Worm (Caenorhabditis elegans) whole organism, L4 larva: ENCODE results near the gene msp-36.
A peak's percentile ranks its signal among the peaks of the same experiment; 100 is the strongest.

Experiments
- F10B5.3 ChIP-seq: sonication (generic microtip); optimal IDR thresholded peaks from 2 replicates; lab custom pipeline; 2016; ENCODE audit warnings: mild to moderate bottlenecking, missing genetic modification characterization, missing compliant biosample characterization
- F37D6.2 ChIP-seq: sonication (generic microtip); optimal IDR thresholded peaks from 2 replicates; lab custom pipeline; 2016; ENCODE audit warnings: mild to moderate bottlenecking, missing genetic modification characterization, missing compliant biosample characterization
- F49E8.2 ChIP-seq: sonication (generic microtip); optimal IDR thresholded peaks from 2 replicates; lab custom pipeline; 2016; ENCODE audit warnings: missing compliant biosample characterization, mild to moderate bottlenecking, missing genetic modification characterization, borderline replicate concordance
- R02D3.7 ChIP-seq: fragments of 150-350 bp; sonication (generic microtip); optimal IDR thresholded peaks from 3 replicates; lab custom pipeline; 2014; ENCODE audit warnings: missing biosample characterization, missing genetic modification characterization
- Y105C5A.15 ChIP-seq: fragments of 200-800 bp; sonication (Bioruptor generic); IDR thresholded peaks from 2 replicates; pipeline ENCODE4 v1.3.6; 2022; ENCODE audit warnings: missing genetic modification characterization, missing compliant biosample characterization
- ZK337.2 ChIP-seq: fragments of 200-800 bp; sonication (Bioruptor generic); IDR thresholded peaks from 2 replicates; pipeline ENCODE4 v1.3.6; 2022; ENCODE audit warnings: missing genetic modification reagents, missing genetic modification characterization, missing compliant biosample characterization
- aha-1 ChIP-seq: fragments of 150-350 bp; peaks from one replicate; lab custom pipeline; 2014; ENCODE audit warnings: missing biosample characterization, missing genetic modification characterization
- ama-1 ChIP-seq: fragments of 150-350 bp; optimal IDR thresholded peaks from 2 replicates; lab custom pipeline; 2014; ENCODE audit warnings: inconsistent platforms, mixed read lengths
- ceh-44 ChIP-seq: fragments of 200-800 bp; sonication (Bioruptor generic); IDR thresholded peaks from 2 replicates; pipeline ENCODE4 v1.3.6; 2022; ENCODE audit warnings: missing genetic modification reagents, missing genetic modification characterization, missing compliant biosample characterization
- ceh-82 ChIP-seq: sonication (generic microtip); optimal IDR thresholded peaks from 2 replicates; lab custom pipeline; 2017; ENCODE audit warnings: missing biosample characterization, missing genetic modification characterization
- ctbp-1 ChIP-seq: fragments of 200-800 bp; sonication (Bioruptor generic); IDR thresholded peaks from 2 replicates; pipeline ENCODE4 v1.3.6; 2022; ENCODE audit warnings: missing genetic modification reagents, missing genetic modification characterization, missing compliant biosample characterization
- daf-16 ChIP-seq, 3 experiments: sonication (generic microtip); optimal IDR thresholded peaks; 2 replicates each; lab custom pipeline; 2016 to 2017; ENCODE audit warnings: missing genetic modification characterization in 3 of 3, missing genetic modification reagents in 3 of 3, mild to moderate bottlenecking in 2 of 3, missing compliant biosample characterization in 2 of 3, missing biosample characterization in 1 of 3, moderate library complexity in 1 of 3
- daf-19 ChIP-seq: fragments of 200-800 bp; sonication (Bioruptor generic); conservative IDR thresholded peaks from 2 replicates; pipeline ENCODE4 v1.3.6; 2022; ENCODE audit warnings: missing genetic modification characterization, missing compliant biosample characterization
- dmd-6 ChIP-seq: fragments of 200-800 bp; sonication (Bioruptor generic); IDR thresholded peaks from 2 replicates; pipeline ENCODE4 v1.3.6; 2022; ENCODE audit warnings: missing genetic modification reagents, missing genetic modification characterization, missing compliant biosample characterization
- dpl-1 ChIP-seq: fragments of 150-350 bp; optimal IDR thresholded peaks from 2 replicates; lab custom pipeline; 2014; ENCODE audit warnings: missing biosample characterization, missing genetic modification reagents, missing genetic modification characterization
- egl-27 ChIP-seq: sonication (generic microtip); optimal IDR thresholded peaks from 3 replicates; lab custom pipeline; 2017; ENCODE audit warnings: missing biosample characterization, missing genetic modification reagents, missing genetic modification characterization
- egl-43 ChIP-seq: fragments of 200-800 bp; sonication (Bioruptor generic); IDR thresholded peaks from 2 replicates; pipeline ENCODE4 v1.3.6; 2022; ENCODE audit warnings: missing genetic modification reagents, missing genetic modification characterization, missing compliant biosample characterization
- hif-1 ChIP-seq, 2 experiments: sonication (generic microtip); optimal IDR thresholded peaks; 2 replicates each; lab custom pipeline; 2016 to 2017; ENCODE audit warnings: missing compliant biosample characterization in 2 of 2, missing genetic modification characterization in 2 of 2, missing genetic modification reagents in 2 of 2, missing genotype in 2 of 2, mild to moderate bottlenecking in 1 of 2
- hlh-11 ChIP-seq: fragments of 200-800 bp; sonication (Bioruptor generic); optimal IDR thresholded peaks from 2 replicates; lab custom pipeline; 2018; ENCODE audit warnings: mild to moderate bottlenecking, missing genetic modification characterization, missing compliant biosample characterization
- hmg-1.1 ChIP-seq: fragments of 200-800 bp; sonication (Bioruptor generic); IDR thresholded peaks from 2 replicates; pipeline ENCODE4 v1.3.6; 2022; ENCODE audit warnings: missing genetic modification reagents, missing genetic modification characterization, missing compliant biosample characterization
- jun-1 ChIP-seq: fragments of 150-350 bp; optimal IDR thresholded peaks from 2 replicates; lab custom pipeline; 2014; ENCODE audit warnings: missing biosample characterization, missing genetic modification reagents, missing genetic modification characterization
- lin-13 ChIP-seq: fragments of 150-350 bp; optimal IDR thresholded peaks from 2 replicates; lab custom pipeline; 2014; ENCODE audit warnings: missing biosample characterization, missing genetic modification reagents, missing genetic modification characterization
- lin-15B ChIP-seq: fragments of 150-350 bp; sonication (generic microtip); optimal IDR thresholded peaks from 3 replicates; lab custom pipeline; 2014; ENCODE audit warnings: missing biosample characterization, missing genetic modification characterization
- lin-29 ChIP-seq: fragments of 200-800 bp; sonication (Bioruptor generic); IDR thresholded peaks from 2 replicates; pipeline ENCODE4 v1.3.6; 2022; ENCODE audit warnings: missing genetic modification reagents, missing genetic modification characterization, missing compliant biosample characterization
- lin-38 ChIP-seq: fragments of 200-800 bp; sonication (Bioruptor generic); IDR thresholded peaks from 2 replicates; pipeline ENCODE4 v1.3.6; 2022; ENCODE audit warnings: missing genetic modification reagents, missing genetic modification characterization, missing compliant biosample characterization
- lin-39 ChIP-seq: fragments of 150-350 bp; optimal IDR thresholded peaks from 2 replicates; lab custom pipeline; 2014; ENCODE audit warnings: missing biosample characterization, missing genetic modification reagents, missing genetic modification characterization
- lsy-2 ChIP-seq, 2 experiments: fragments of 150-350 bp in 1 of 2; sonication (generic microtip) in 1 of 2; optimal IDR thresholded peaks; 2 replicates each; lab custom pipeline; 2014 to 2017; ENCODE audit warnings: missing biosample characterization in 2 of 2, missing genetic modification characterization in 2 of 2
- madf-5 ChIP-seq, 2 experiments: fragments of 200-800 bp; sonication (Bioruptor generic); IDR thresholded peaks; 2 replicates each; pipeline ENCODE4 v1.3.6; 2022; ENCODE audit warnings: missing compliant biosample characterization in 2 of 2, missing genetic modification characterization in 2 of 2
- mdt-29 ChIP-seq: fragments of 200-800 bp; sonication (Bioruptor generic); IDR thresholded peaks from 2 replicates; pipeline ENCODE4 v1.3.6; 2022; ENCODE audit warnings: missing genetic modification reagents, missing genetic modification characterization, missing compliant biosample characterization
- mep-1 ChIP-seq: fragments of 150-350 bp; sonication (generic microtip); optimal IDR thresholded peaks from 3 replicates; lab custom pipeline; 2014; ENCODE audit warnings: missing biosample characterization, missing genetic modification characterization
- mxl-2 ChIP-seq: fragments of 200-800 bp; sonication (Bioruptor generic); conservative IDR thresholded peaks from 2 replicates; pipeline ENCODE4 v1.3.6; 2022; ENCODE audit warnings: missing genetic modification reagents, missing genetic modification characterization, missing compliant biosample characterization
- mxl-3 ChIP-seq: fragments of 200-800 bp; sonication (Bioruptor generic); optimal IDR thresholded peaks from 2 replicates; lab custom pipeline; 2018; ENCODE audit warnings: mild to moderate bottlenecking, missing genetic modification characterization, missing compliant biosample characterization
- nhr-102 ChIP-seq: sonication (generic microtip); optimal IDR thresholded peaks from 2 replicates; lab custom pipeline; 2016; ENCODE audit warnings: mild to moderate bottlenecking, missing genetic modification characterization, moderate library complexity, missing compliant biosample characterization
- nhr-111 ChIP-seq: fragments of 200-800 bp; sonication (Bioruptor generic); optimal IDR thresholded peaks from 2 replicates; lab custom pipeline; 2018; ENCODE audit warnings: mild to moderate bottlenecking, missing genetic modification characterization, missing compliant biosample characterization
- nhr-25 ChIP-seq: sonication (generic microtip); optimal IDR thresholded peaks from 2 replicates; lab custom pipeline; 2017; ENCODE audit warnings: missing genetic modification characterization, mild to moderate bottlenecking, missing compliant biosample characterization, antibody characterized with exemption, moderate library complexity, borderline replicate concordance; ENCODE audit not compliant: insufficient read depth
- nhr-41 ChIP-seq: fragments of 200-800 bp; sonication (Bioruptor generic); IDR thresholded peaks from 2 replicates; pipeline ENCODE4 v1.3.6; 2022; ENCODE audit warnings: missing genetic modification reagents, missing genetic modification characterization, missing compliant biosample characterization
- nhr-76 ChIP-seq: fragments of 150-350 bp; optimal IDR thresholded peaks from 2 replicates; lab custom pipeline; 2014; ENCODE audit warnings: missing biosample characterization, missing genetic modification characterization
- pha-4 ChIP-seq, 2 experiments: fragments of 150-350 bp in 1 of 2; fragments of 200-800 bp in 1 of 2; sonication (Bioruptor generic) in 1 of 2; IDR thresholded peaks in 1 of 2; optimal IDR thresholded peaks in 1 of 2; 2 replicates each; pipeline versions ENCODE4 v1.3.6 to Lab custom; 2014 to 2022; ENCODE audit warnings: missing genetic modification characterization in 2 of 2, missing genetic modification reagents in 2 of 2, missing biosample characterization in 1 of 2, missing compliant biosample characterization in 1 of 2
- rbr-2 ChIP-seq: sonication (generic microtip); optimal IDR thresholded peaks from 2 replicates; lab custom pipeline; 2016; ENCODE audit warnings: missing genotype, missing genetic modification characterization, missing compliant biosample characterization
- saeg-2 ChIP-seq: fragments of 200-800 bp; sonication (Bioruptor generic); IDR thresholded peaks from 2 replicates; pipeline ENCODE4 v1.3.6; 2022; ENCODE audit warnings: missing genetic modification reagents, missing genetic modification characterization, missing compliant biosample characterization
- skn-1 ChIP-seq: fragments of 150-350 bp; optimal IDR thresholded peaks from 2 replicates; lab custom pipeline; 2014; ENCODE audit warnings: missing biosample characterization, missing genetic modification characterization
- tra-1 ChIP-seq: fragments of 200-800 bp; sonication (Bioruptor generic); IDR thresholded peaks from 2 replicates; pipeline ENCODE4 v1.3.6; 2022; ENCODE audit warnings: missing genetic modification reagents, missing genetic modification characterization, missing compliant biosample characterization
- unc-62 ChIP-seq, 3 experiments: fragments of 150-350 bp in 1 of 3; sonication (generic microtip); optimal IDR thresholded peaks in 2 of 3; peaks in 1 of 3; 1 replicate in 1 of 3; 2 replicates in 2 of 3; lab custom pipeline; 2014 to 2017; ENCODE audit warnings: missing biosample characterization in 3 of 3, missing genetic modification characterization in 3 of 3, missing genetic modification reagents in 3 of 3, missing genotype in 1 of 3
- ztf-7 ChIP-seq: fragments of 150-350 bp; optimal IDR thresholded peaks from 2 replicates; lab custom pipeline; 2014; ENCODE audit warnings: missing biosample characterization, missing genetic modification characterization

The msp-36 gene

ce11 chrIV:10122205-10122604 lies 27.0 kb downstream of the msp-36 start, which contains the start of gene irld-21:
irld-21 (minus strand) TSS chrIV:10122305.
- TF ChIP-seq mxl-2 (GFP tag; lab: Robert Waterston, UW): no peak
- no peak for TF ChIP-seq daf-19 (GFP tag; lab: Robert Waterston, UW)
- no peak for TF ChIP-seq F10B5.3 (tag; lab: Kevin White, UChicago)
- TF ChIP-seq hlh-11 (tag; lab: Kevin White, UChicago): no peak
- no peak for TF ChIP-seq mep-1 (tag; lab: Kevin White, UChicago)
- no peak for TF ChIP-seq lin-29 (GFP tag; lab: Robert Waterston, UW)
- TF ChIP-seq nhr-111: no peak
- no peak for TF ChIP-seq nhr-76 (tag; lab: Kevin White, UChicago)
- TF ChIP-seq ZK337.2 (GFP tag; lab: Robert Waterston, UW): no peak
- no peak for TF ChIP-seq lin-39 (tag; lab: Kevin White, UChicago)
- TF ChIP-seq madf-5 (GFP tag; IDR thresholded peaks at IDR 0.05; lab: Robert Waterston, UW): no peak
- TF ChIP-seq ama-1 (lab: Kevin White, UChicago): no peak
- TF ChIP-seq ceh-82 (tag; lab: Kevin White, UChicago): no peak
- TF ChIP-seq mxl-3: no peak
- no peak for TF ChIP-seq mdt-29 (GFP tag; lab: Robert Waterston, UW)
- TF ChIP-seq jun-1: no peak

ce11 chrIV:10126544-10126943 lies 31.3 kb downstream of the msp-36 start, which contains the start of gene ctf-18:
ctf-18 (minus strand) TSS chrIV:10126644.
- TF ChIP-seq saeg-2 (GFP tag; lab: Robert Waterston, UW) (no peak), R02D3.7 (tag; lab: Kevin White, UChicago) (no peak), ctbp-1 (GFP tag; lab: Robert Waterston, UW) (no peak), mxl-3 (no peak), nhr-41 (GFP tag; lab: Robert Waterston, UW) (no peak), lsy-2 (tag; optimal IDR thresholded peaks at IDR 0.05; lab: Kevin White, UChicago) (no peak), lin-15B (tag; lab: Kevin White, UChicago) (no peak), ama-1 (lab: Kevin White, UChicago) (peak; percentile 60), Y105C5A.15 (GFP tag; lab: Robert Waterston, UW) (no peak), nhr-102 (tag; lab: Kevin White, UChicago) (no peak), F37D6.2 (tag; lab: Kevin White, UChicago) (no peak), egl-27 (tag; lab: Kevin White, UChicago) (no peak), skn-1 (tag; lab: Kevin White, UChicago) (no peak), aha-1 (peak; percentile 43)

- TF ChIP-seq aha-1 (peak; percentile 60), unc-62 (GFP tag; optimal IDR thresholded peaks at IDR 0.05 in 1 of 2; lab: Kevin White, UChicago) (no peak), unc-62 (tag; optimal IDR thresholded peaks at IDR 0.05; lab: Kevin White, UChicago) (no peak)
These were observed 33.2 kb downstream of the msp-36 start for ce11 chrIV:10128446-10128845.

- TF ChIP-seq saeg-2 (GFP tag; lab: Robert Waterston, UW) (no peak), daf-16 (GFP tag; optimal IDR thresholded peaks at IDR 0.05; lab: Kevin White, UChicago) (no peak), daf-16 (tag; optimal IDR thresholded peaks at IDR 0.05; lab: Kevin White, UChicago) (no peak), F49E8.2 (tag; lab: Kevin White, UChicago) (no peak), hmg-1.1 (GFP tag; lab: Robert Waterston, UW) (no peak; the same call in 1 of the 2 replicates), lin-29 (GFP tag; lab: Robert Waterston, UW) (no peak), lin-13 (peak; percentile 55), hif-1 (tag; optimal IDR thresholded peaks at IDR 0.05; lab: Kevin White, UChicago) (no peak), tra-1 (GFP tag; lab: Robert Waterston, UW) (no peak), dpl-1 (GFP tag; lab: Kevin White, UChicago) (peak; percentile 90), lin-38 (GFP tag; lab: Robert Waterston, UW) (no peak; the same call in 1 of the 2 replicates), egl-43 (GFP tag; lab: Robert Waterston, UW) (no peak), nhr-25 (tag; lab: Kevin White, UChicago) (no peak), ztf-7 (tag; lab: Kevin White, UChicago) (no peak), nhr-111 (no peak), ceh-44 (GFP tag; lab: Robert Waterston, UW) (no peak), dmd-6 (GFP tag; lab: Robert Waterston, UW) (no peak), pha-4 (GFP tag; IDR thresholded peaks at IDR 0.05; lab: Robert Waterston, UW) (no peak), pha-4 (tag; optimal IDR thresholded peaks at IDR 0.05; lab: Kevin White, UChicago) (peak; percentile 59), rbr-2 (tag; lab: Kevin White, UChicago) (peak; percentile 57), nhr-41 (GFP tag; lab: Robert Waterston, UW) (no peak), hlh-11 (tag; lab: Kevin White, UChicago) (no peak)
These were observed 33.7 kb downstream of the msp-36 start, which contains the start of the genes gtbp-1 and K08F4.3 for ce11 chrIV:10128906-10129386. gtbp-1 (minus strand) TSS chrIV:10128956. K08F4.3 (plus strand) TSS chrIV:10129257.
